Fruit fly (Drosophila melanogaster) whole organism, prepupa: ENCODE results near the gene Acp1.

ENCODE experiments used
- CG10669 ChIP-seq: fragments of 200-800 bp; sonication (Bioruptor generic); optimal IDR thresholded peaks from 3 replicates; lab custom pipeline; 2018; ENCODE audit warnings: missing biosample characterization, mild to moderate bottlenecking, missing genetic modification characterization, moderate library complexity
- CG11294 ChIP-seq: fragments of 200-800 bp; sonication (Bioruptor generic); IDR thresholded peaks from 2 replicates; pipeline ENCODE4 v1.3.6; 2022; ENCODE audit warnings: missing biosample characterization, missing genetic modification characterization
- CG11902 ChIP-seq: fragments of 200-800 bp; sonication (Bioruptor generic); optimal IDR thresholded peaks from 3 replicates; lab custom pipeline; 2016; ENCODE audit warnings: missing biosample characterization, missing genetic modification characterization
- CG31627 ChIP-seq: fragments of 200-800 bp; sonication (Bioruptor generic); optimal IDR thresholded peaks from 3 replicates; lab custom pipeline; 2016; ENCODE audit warnings: missing biosample characterization, missing genetic modification characterization
- CG32006 ChIP-seq: fragments of 200-800 bp; sonication (Bioruptor generic); optimal IDR thresholded peaks from 3 replicates; lab custom pipeline; 2017; ENCODE audit warnings: missing biosample characterization, mild to moderate bottlenecking, missing genetic modification characterization
- CG34406 ChIP-seq: fragments of 200-800 bp; sonication (Bioruptor generic); optimal IDR thresholded peaks from 3 replicates; lab custom pipeline; 2016; ENCODE audit warnings: missing biosample characterization, missing genetic modification characterization
- CG3919 ChIP-seq: fragments of 200-800 bp; sonication (Bioruptor generic); optimal IDR thresholded peaks from 3 replicates; lab custom pipeline; 2016; ENCODE audit warnings: missing biosample characterization, missing genetic modification characterization
- CG6163 ChIP-seq: fragments of 200-800 bp; sonication (Bioruptor generic); IDR thresholded peaks from 3 replicates; pipeline ENCODE4 v1.3.6; 2022; ENCODE audit warnings: missing biosample characterization, missing genetic modification characterization
- CG6792 ChIP-seq: fragments of 200-800 bp; sonication (Bioruptor generic); optimal IDR thresholded peaks from 3 replicates; lab custom pipeline; 2016; ENCODE audit warnings: missing biosample characterization, missing genetic modification characterization
- CG6854 ChIP-seq: fragments of 200-800 bp; sonication (Bioruptor generic); optimal IDR thresholded peaks from 2 replicates; lab custom pipeline; 2017; ENCODE audit warnings: missing biosample characterization, mild to moderate bottlenecking, missing genetic modification characterization
- CG8119 ChIP-seq: fragments of 200-800 bp; sonication (Bioruptor generic); IDR thresholded peaks from 3 replicates; pipeline ENCODE4 v1.3.6; 2022; ENCODE audit warnings: missing biosample characterization, missing genetic modification characterization
- CG8319 ChIP-seq: fragments of 200-800 bp; sonication (Bioruptor generic); optimal IDR thresholded peaks from 3 replicates; lab custom pipeline; 2016; ENCODE audit warnings: missing biosample characterization, missing genetic modification characterization
- CG8632 ChIP-seq: fragments of 200-800 bp; sonication (Bioruptor generic); optimal IDR thresholded peaks from 3 replicates; lab custom pipeline; 2016; ENCODE audit warnings: missing biosample characterization, missing genetic modification characterization
- CG9139 ChIP-seq: fragments of 200-800 bp; sonication (Bioruptor generic); optimal IDR thresholded peaks from 3 replicates; lab custom pipeline; 2017; ENCODE audit warnings: missing biosample characterization, mild to moderate bottlenecking, missing genetic modification characterization
- Eip75B ChIP-seq: fragments of 200-800 bp; sonication (Bioruptor generic); optimal IDR thresholded peaks from 3 replicates; lab custom pipeline; 2016; ENCODE audit warnings: missing biosample characterization, missing genetic modification characterization
- Eip78C ChIP-seq: fragments of 200-800 bp; sonication (Bioruptor generic); peaks from one replicate; lab custom pipeline; 2016; ENCODE audit warnings: missing biosample characterization, missing genetic modification characterization
- Ets21C ChIP-seq: fragments of 200-800 bp; sonication (Bioruptor generic); optimal IDR thresholded peaks from 3 replicates; lab custom pipeline; 2016; ENCODE audit warnings: missing biosample characterization, missing genetic modification characterization
- Ets96B ChIP-seq: fragments of 200-800 bp; optimal IDR thresholded peaks from 2 replicates; lab custom pipeline; 2019; ENCODE audit warnings: missing biosample characterization, mild to moderate bottlenecking, missing genetic modification characterization, moderate library complexity
- Gug ChIP-seq: fragments of 200-800 bp; sonication (Bioruptor generic); IDR thresholded peaks from 2 replicates; pipeline ENCODE4 v1.3.6; 2022; ENCODE audit warnings: missing biosample characterization, missing genetic modification characterization
- Hr38 ChIP-seq: sonication (Bioruptor generic); optimal IDR thresholded peaks from 2 replicates; lab custom pipeline; 2016; ENCODE audit warnings: missing biosample characterization, missing genetic modification characterization
- OdsH ChIP-seq: fragments of 200-800 bp; sonication (Bioruptor generic); optimal IDR thresholded peaks from 3 replicates; lab custom pipeline; 2016; ENCODE audit warnings: missing biosample characterization, missing genetic modification characterization
- Smox ChIP-seq: fragments of 200-800 bp; sonication (Bioruptor generic); optimal IDR thresholded peaks from 3 replicates; lab custom pipeline; 2016; ENCODE audit warnings: missing biosample characterization, missing genetic modification characterization
- Sox102F ChIP-seq: fragments of 200-800 bp; sonication (Bioruptor generic); optimal IDR thresholded peaks from 2 replicates; lab custom pipeline; 2016; ENCODE audit warnings: missing biosample characterization, mild to moderate bottlenecking, missing genetic modification characterization
- Sox14 ChIP-seq: fragments of 200-800 bp; sonication (Bioruptor generic); optimal IDR thresholded peaks from 3 replicates; lab custom pipeline; 2016; ENCODE audit warnings: missing biosample characterization, missing genetic modification characterization
- achi ChIP-seq: fragments of 200-800 bp; sonication (Bioruptor generic); optimal IDR thresholded peaks from 3 replicates; lab custom pipeline; 2016; ENCODE audit warnings: missing biosample characterization, missing genetic modification characterization
- dac ChIP-seq: fragments of 200-800 bp; sonication (Bioruptor generic); optimal IDR thresholded peaks from 2 replicates; lab custom pipeline; 2017; ENCODE audit warnings: missing biosample characterization, mild to moderate bottlenecking, missing genetic modification characterization
- dsx ChIP-seq: fragments of 200-800 bp; optimal IDR thresholded peaks from 3 replicates; lab custom pipeline; 2019; ENCODE audit warnings: missing biosample characterization, mild to moderate bottlenecking, missing genetic modification characterization, moderate library complexity; ENCODE audit not compliant: poor library complexity, severe bottlenecking
- eg ChIP-seq: fragments of 200-800 bp; sonication (Bioruptor generic); IDR thresholded peaks from 3 replicates; pipeline ENCODE4 v1.3.6; 2022; ENCODE audit warnings: missing biosample characterization, missing genetic modification characterization
- esn ChIP-seq: fragments of 200-800 bp; sonication (Bioruptor generic); optimal IDR thresholded peaks from 2 replicates; lab custom pipeline; 2016; ENCODE audit warnings: missing biosample characterization, mild to moderate bottlenecking, missing genetic modification characterization, moderate library complexity
- fd59A ChIP-seq: fragments of 200-800 bp; sonication (Bioruptor generic); optimal IDR thresholded peaks from 2 replicates; lab custom pipeline; 2017; ENCODE audit warnings: missing biosample characterization, mild to moderate bottlenecking, missing genetic modification characterization, missing genetic modification reagents
- lz ChIP-seq: fragments of 200-800 bp; sonication (Bioruptor generic); optimal IDR thresholded peaks from 3 replicates; lab custom pipeline; 2016; ENCODE audit warnings: missing biosample characterization, missing genetic modification characterization
- pdm3 ChIP-seq: fragments of 200-800 bp; sonication (Bioruptor generic); optimal IDR thresholded peaks from 3 replicates; lab custom pipeline; 2016; ENCODE audit warnings: missing biosample characterization, missing genetic modification characterization
- salr ChIP-seq, 2 experiments: fragments of 200-800 bp; sonication (Bioruptor generic); optimal IDR thresholded peaks; 3 replicates each; lab custom pipeline; 2016 to 2018; ENCODE audit warnings: missing biosample characterization in 2 of 2, missing genetic modification characterization in 2 of 2, mild to moderate bottlenecking in 1 of 2
- spab ChIP-seq: fragments of 200-800 bp; sonication (Bioruptor generic); optimal IDR thresholded peaks from 2 replicates; lab custom pipeline; 2017; ENCODE audit warnings: missing biosample characterization, mild to moderate bottlenecking, missing genetic modification characterization, missing genetic modification reagents
- svp ChIP-seq: fragments of 200-800 bp; sonication (Bioruptor generic); peaks from one replicate; lab custom pipeline; 2016; ENCODE audit warnings: missing biosample characterization, missing genetic modification characterization
- vri ChIP-seq: fragments of 200-800 bp; sonication (Bioruptor generic); optimal IDR thresholded peaks from 3 replicates; lab custom pipeline; 2016; ENCODE audit warnings: missing biosample characterization, mild to moderate bottlenecking, missing genetic modification characterization

Acp1 gene

DNA sequence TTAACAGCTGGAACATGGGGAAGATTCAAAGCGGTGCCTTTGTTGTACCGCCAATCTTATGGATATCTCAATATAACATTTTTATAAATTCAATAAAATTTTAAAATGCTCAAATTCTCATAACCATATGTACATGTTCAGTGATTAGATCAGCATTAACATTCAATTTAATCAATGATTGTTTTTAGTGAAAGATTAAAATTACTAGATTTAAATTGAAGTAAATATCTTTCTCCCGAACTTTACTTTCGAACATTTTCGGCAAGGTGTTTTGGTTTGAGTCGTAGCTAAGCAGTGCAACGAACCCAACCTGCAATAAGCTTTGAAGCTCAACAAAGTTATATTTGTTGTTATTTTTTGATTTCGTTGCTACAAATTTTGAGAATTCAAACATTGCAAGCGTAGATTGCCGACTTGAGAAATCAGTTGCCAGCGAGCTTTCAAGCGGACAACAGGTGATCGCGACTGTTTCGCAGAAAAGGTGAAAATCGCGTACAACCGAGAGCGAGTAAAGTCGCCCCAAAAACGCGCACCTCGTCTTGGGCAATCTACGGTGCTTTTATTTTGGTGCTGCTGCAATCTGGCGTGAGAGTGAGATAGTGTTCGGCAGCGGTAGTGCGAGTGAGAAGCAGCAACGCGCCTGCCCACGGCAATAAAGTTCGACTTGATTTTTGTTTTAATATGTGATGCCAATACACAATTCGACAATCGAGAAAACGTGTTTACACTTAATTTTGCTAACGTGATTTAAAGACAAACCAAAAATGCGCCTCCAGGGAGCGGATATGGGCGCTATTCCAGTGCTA, 38.8 kb downstream of the Acp1 start, which contains the start of gene Tep3 (continued):
- peak; percentile 55 for TF ChIP-seq eg
- TF ChIP-seq CG31627 (GFP tag; lab: Kevin White, UChicago): peak; percentile 43
- peak; percentile 55 for TF ChIP-seq CG8632 (GFP tag; lab: Kevin White, UChicago)
- peak; percentile 51 for TF ChIP-seq CG10669
- TF ChIP-seq Sox14: peak; percentile 66
- peak; percentile 74 for TF ChIP-seq svp (GFP tag; lab: Kevin White, UChicago)
- TF ChIP-seq Eip75B (GFP tag; lab: Kevin White, UChicago): peak; percentile 34
- peak; percentile 46 for TF ChIP-seq CG34406 (GFP tag; lab: Kevin White, UChicago)
- peak; percentile 5 for TF ChIP-seq achi (GFP tag; lab: Kevin White, UChicago)
- no peak for TF ChIP-seq Hr38 (GFP tag; lab: Kevin White, UChicago)
- TF ChIP-seq Ets96B (tag; lab: Kevin White, UChicago): peak; percentile 38
- TF ChIP-seq CG32006 (GFP tag; lab: Kevin White, UChicago): peak; percentile 64
- TF ChIP-seq CG6163: peak; percentile 61; the same call in 2 of the 3 replicates
- TF ChIP-seq CG8319 (GFP tag; lab: Kevin White, UChicago): no peak
- no peak for TF ChIP-seq Gug
- peak; percentile 53 for TF ChIP-seq Smox (GFP tag; lab: Kevin White, UChicago)
- TF ChIP-seq Ets21C (GFP tag; lab: Kevin White, UChicago): peak; percentile 46
- TF ChIP-seq vri (GFP tag; lab: Kevin White, UChicago): no peak
- TF ChIP-seq lz (GFP tag; lab: Kevin White, UChicago): peak; percentile 33
- TF ChIP-seq OdsH: peak; percentile 16
- TF ChIP-seq CG6792: peak; percentile 49

DNA sequence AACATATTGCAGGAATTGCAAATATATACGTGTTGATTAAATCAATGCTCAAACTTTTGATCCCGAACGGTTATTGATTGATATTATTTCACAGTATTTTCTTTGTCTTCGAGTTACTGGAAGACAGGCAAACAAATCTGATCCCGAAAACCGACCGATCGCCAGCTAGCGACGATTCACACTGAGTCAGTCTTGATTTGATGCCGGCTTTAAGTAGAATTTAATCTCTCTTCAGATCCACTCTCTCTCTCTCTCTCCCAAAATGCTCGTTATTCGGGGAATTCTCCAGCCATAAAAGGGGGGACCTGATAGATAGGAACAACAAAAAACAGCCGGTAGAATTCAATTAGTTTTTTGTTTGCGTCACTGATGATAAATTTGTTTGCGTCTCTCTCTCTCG, 39.9 kb downstream of the Acp1 start, which contains the start of gene Tep2:
Tep2 (minus strand) TSS at position 185 of the 400 bp plus-strand sequence.
- TF ChIP-seq vri (GFP tag; lab: Kevin White, UChicago) (no peak), esn (peak; percentile 25), CG6854 (no peak), dac (GFP tag; lab: Kevin White, UChicago) (no peak), CG3919 (GFP tag; lab: Kevin White, UChicago) (no peak), Eip78C (no peak), CG11902 (GFP tag; lab: Kevin White, UChicago) (no peak), dsx (peak; percentile 27), CG34406 (GFP tag; lab: Kevin White, UChicago) (no peak), svp (GFP tag; lab: Kevin White, UChicago) (peak; percentile 97), fd59A (GFP tag; lab: Kevin White, UChicago) (no peak), CG9139 (GFP tag; lab: Kevin White, UChicago) (peak; percentile 6), Gug (no peak), CG8632 (GFP tag; lab: Kevin White, UChicago) (no peak), spab (no peak), CG8119 (no peak), Sox102F (GFP tag; lab: Kevin White, UChicago) (peak; percentile 48), Sox14 (peak; percentile 80), lz (GFP tag; lab: Kevin White, UChicago) (no peak), CG31627 (GFP tag; lab: Kevin White, UChicago) (no peak), CG6163 (peak; percentile 49; the same call in 1 of the 3 replicates)

DNA sequence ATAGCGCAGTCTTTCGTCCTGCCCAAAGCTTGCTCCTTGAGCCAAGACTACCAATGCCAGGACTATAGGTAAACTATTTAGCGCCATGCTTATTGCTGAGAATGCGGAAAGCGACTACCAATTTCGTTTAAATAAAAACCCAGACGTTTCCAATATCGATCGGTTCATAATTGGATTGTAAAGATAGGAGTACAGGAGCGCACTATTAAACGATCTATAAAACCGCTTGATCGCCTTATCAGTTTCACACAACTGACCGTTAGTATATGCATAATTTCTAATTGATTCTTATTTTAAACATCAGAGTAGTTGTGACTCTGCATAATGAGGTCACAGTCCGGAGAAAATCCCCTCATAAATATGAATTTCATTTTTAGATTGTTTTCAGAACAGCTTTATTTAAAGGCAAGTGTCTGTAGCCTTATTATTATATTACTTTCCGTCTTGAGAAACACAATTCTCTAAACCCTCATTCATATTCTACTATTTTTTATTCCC, 48.7 kb downstream of the Acp1 start, which contains the start of the genes CG7025 and CG43235:
CG7025 (minus strand) TSS at position 101 of the 498 bp plus-strand sequence.
CG43235 (plus strand) TSS at position 448 of the 498 bp plus-strand sequence.
- TF ChIP-seq svp (GFP tag; lab: Kevin White, UChicago) (peak; percentile 43), CG10669 (no peak)

DNA sequence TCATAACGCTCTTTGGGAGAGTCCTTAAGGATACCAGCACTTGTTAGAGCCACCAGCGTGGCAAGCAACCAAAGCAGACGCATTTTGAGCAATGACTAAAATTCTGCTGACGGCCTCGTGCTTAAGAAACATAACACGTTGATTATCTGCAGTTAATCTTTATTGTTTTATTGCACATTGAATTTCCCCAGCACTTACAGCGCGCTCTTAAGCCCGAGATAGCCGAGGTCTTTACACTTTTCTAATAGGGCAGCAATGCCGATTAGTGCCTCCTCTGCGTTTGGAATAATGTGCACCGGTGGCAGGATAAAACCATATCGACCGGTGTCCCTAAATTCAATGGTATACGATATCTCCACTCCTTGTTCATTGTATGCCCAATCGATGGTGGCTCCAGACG, 50.4 kb downstream of the Acp1 start, which contains the start of gene CG18585:
CG18585 (minus strand) TSS at position 101 of the 400 bp plus-strand sequence.
- TF ChIP-seq CG34406 (GFP tag; lab: Kevin White, UChicago) (no peak), pdm3 (no peak), salr (GFP tag; optimal IDR thresholded peaks at IDR 0.05; lab: Kevin White, UChicago) (no peak), CG11294 (GFP tag; lab: Robert Waterston, UW) (no peak)
